Fruit fly (Drosophila melanogaster) ovary, adult (tissue): ENCODE data around the gene tHMG1.

ENCODE experiments used
- CG17801 ChIP-seq: fragments of 200-800 bp; optimal IDR thresholded peaks from 2 replicates; lab custom pipeline; 2019; ENCODE audit warnings: missing biosample characterization, mild to moderate bottlenecking, missing genetic modification characterization, moderate library complexity; ENCODE audit not compliant: partially characterized antibody

The tHMG1 gene

DNA sequence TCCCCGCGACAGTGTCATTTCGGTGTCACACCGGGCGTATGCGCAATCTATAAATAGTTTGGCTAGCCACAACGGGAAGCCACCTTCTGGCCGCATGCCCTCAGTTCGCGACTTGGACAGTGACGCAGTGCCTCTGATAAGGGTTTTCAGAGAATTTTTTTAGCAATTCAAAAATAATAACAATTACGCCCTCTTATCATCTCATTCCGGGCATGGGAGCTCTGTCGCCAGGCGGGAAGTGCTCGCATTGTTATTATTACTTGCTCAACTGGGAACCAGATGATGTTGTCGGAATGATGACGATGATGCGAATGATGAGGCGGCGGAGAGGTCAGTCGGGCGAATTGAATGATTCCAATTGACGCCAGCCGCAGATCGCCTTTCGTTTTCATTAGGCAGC, 31.2 kb downstream of the tHMG1 start:
- TF ChIP-seq CG17801 (GFP tag; lab: Kevin White, UChicago), result no peak

- no peak for TF ChIP-seq CG17801 (GFP tag; lab: Kevin White, UChicago)
Measured at dm6 chr3R:22524344-22525072, 32.9 kb downstream of the tHMG1 start.

DNA sequence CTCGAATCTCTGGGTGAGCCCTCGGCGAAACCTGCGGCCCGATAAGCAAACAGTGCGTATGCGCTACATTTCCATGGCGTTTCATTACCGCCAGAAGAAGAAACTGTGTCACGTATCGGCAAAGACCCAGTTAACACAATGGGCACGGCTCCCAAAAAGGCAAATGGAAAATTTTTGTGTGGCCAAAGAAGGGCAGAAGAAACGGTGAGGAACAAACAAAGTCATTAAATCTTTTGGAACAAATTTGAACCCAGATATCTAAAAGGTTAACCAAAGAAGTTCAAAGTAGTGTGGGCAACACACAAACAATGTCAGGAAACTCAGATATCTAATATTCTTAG, 33.4 kb downstream of the tHMG1 start:
- no peak for TF ChIP-seq CG17801 (GFP tag; lab: Kevin White, UChicago)

- peak; percentile 21 for TF ChIP-seq CG17801 (GFP tag; lab: Kevin White, UChicago)
Measured at dm6 chr3R:22525546-22526352, 34.1 kb downstream of the tHMG1 start.

DNA sequence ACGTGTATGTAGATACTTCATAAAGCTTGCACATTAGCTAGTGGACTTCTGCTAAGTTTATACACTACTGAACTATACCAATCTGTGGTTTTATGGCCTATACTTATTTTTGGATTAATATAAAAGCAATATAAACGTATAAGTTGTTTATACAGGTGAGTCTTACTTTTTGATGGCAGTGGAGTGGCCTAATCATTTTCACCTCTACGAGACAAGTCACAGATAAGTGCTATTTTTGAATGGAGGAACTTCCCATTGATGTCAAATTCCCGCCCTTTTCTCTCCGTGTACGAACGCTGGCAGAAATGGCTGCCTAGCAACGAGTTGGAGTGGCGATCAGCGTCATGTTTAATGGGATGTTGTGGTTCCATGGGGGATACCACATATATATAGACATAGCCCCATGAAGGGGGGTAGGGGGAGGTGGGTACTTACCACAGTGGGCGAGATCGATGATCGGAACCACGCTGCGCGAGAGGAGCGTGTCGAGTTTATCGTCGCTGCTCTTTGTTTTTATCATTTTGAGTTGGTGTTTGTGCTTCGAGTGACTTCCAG, 34.8 kb downstream of the tHMG1 start:
- TF ChIP-seq CG17801 (GFP tag; lab: Kevin White, UChicago), result no peak

DNA sequence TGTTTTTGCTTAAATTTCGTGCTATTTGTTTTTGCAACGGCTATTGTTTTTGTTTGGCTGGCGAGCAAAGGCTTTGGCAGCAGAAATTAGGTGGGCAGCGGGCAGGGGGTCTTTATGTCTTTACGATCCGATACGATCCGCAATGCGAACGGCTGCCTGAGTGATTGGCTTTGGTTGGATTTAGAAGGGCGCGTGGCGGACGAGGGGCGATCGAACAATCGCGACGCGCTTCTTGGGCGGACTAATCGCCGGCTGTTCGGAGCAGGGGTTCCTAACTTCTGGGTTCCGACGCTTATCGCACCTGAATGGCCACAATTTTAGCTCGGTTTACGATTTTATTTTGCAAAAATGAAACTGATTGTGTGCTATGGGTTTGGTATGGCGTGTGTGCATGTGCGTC, 35.6 kb downstream of the tHMG1 start:
- no peak for TF ChIP-seq CG17801 (GFP tag; lab: Kevin White, UChicago)

DNA sequence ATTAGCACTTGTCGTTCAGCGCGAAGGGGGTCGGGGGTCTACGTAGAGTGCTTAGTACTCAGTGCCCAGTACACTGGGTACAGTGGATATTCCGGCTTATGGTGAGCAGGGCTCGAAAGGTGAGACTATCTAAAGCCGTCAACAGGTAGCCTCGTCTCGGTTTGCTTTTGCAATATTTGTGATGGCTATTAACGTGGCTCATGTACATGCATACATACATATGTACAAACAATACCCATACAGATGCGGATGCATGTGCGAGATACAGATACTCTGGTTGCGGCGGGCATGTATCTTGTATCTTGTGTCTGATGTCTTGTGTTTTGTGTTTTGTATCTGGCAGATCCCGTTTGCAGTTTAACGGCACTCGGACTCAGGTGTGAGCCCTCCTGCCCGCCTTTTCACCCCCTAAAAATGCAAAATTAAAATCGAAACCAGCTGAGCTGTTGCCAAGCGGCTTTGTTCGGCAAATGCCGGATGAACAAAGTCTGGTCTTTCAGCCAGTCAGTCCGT, 36.1 kb downstream of the tHMG1 start:
- TF ChIP-seq CG17801 (GFP tag; lab: Kevin White, UChicago), result no peak

DNA sequence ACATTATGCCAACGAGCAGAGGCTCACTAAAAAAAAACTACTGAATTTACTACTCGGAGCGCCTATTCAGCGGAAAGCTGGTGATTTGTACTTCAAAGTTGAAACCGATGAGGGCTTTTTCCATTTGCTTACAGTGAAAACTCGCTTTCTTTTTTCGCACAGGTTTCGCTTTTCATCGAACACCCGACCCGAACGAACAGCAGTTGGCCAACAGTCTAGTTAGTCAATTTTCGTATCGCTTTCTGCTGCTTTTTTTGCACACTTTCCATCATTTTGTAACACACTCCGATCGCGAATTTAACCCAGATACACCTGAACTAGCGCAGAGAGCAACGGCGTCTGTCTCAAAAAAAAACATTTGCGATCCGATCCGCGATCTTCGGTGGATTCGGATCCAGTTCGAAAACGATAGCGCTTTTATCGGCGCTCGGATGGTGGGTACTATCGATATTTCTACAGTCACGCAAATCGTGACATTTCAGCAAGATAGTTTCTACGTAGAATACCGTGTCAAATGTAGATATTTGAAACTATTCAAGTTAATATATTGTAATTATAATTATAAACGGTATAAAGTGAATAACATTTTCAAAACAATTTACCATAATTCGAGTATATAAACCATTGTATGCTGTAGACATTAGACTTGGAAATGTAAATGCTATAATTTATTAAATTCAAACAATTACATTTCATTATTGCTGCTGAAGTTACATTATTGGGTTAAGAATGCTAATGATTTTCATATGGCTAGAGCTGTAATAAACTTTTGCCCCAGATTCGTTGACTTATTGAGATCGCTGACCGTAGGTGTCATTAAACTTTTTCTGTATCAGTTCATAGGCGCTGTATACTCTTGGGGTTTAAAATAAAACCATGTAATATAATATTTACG, 36.9 kb downstream of the tHMG1 start, which contains the start of gene CG5346:
CG5346 (minus strand) TSS at position 400 of the 895 bp plus-strand sequence.
- TF ChIP-seq CG17801 (GFP tag; lab: Kevin White, UChicago), result peak; percentile 57

dm6 chr3R:22530305-22530704, 38.7 kb downstream of the tHMG1 start, which contains the start of gene CG33099:
Gene CG33099, minus strand, starts transcription at chr3R:22530572.
- TF ChIP-seq CG17801 (GFP tag; lab: Kevin White, UChicago), result peak; percentile 29

DNA sequence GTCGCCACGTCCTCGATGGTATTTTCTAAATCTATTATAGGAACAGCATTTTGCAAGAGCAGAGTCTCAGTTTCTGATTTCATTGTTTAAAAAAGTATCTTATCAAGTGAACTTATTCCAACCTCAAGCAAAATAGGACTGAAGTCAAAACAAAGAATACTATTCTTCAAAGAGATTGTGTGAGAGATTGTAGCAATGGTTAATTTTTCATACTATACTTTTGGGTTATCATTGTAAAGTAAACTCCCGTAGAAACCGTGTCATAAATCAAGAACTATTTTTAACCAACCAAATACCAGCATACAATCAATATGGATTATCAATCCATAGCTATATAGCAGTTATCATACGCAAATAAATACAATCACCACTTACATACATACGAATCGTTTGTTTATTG, 40.2 kb downstream of the tHMG1 start, which contains the start of gene CG33093:
CG33093 (minus strand) TSS at position 122 of the 400 bp plus-strand sequence.
- no peak for TF ChIP-seq CG17801 (GFP tag; lab: Kevin White, UChicago)

dm6 chr3R:22533973-22534931, 42.6 kb downstream of the tHMG1 start:
- TF ChIP-seq CG17801 (GFP tag; lab: Kevin White, UChicago), result no peak

DNA sequence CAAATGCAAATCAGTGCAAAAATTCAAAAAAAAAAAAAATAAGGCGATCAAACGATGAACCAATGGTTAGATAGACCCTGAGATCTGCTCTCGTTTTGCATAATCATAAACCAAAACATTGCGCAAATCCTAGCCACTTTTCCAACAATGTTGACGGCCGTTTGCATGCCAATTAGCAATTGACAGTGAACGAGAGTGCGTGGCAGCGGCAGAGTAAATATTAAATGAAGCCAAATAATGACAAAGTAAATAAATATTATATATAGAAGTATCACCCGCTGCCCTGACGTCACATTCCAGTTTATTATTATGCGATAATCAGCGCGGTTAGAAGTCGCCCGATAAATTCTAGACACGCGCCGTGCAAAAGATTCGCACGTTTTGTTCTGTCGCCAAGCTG, 44.3 kb downstream of the tHMG1 start:
- no peak for TF ChIP-seq CG17801 (GFP tag; lab: Kevin White, UChicago)
